Fruit fly (Drosophila melanogaster): ENCODE data around the gene Creld.

DNA sequence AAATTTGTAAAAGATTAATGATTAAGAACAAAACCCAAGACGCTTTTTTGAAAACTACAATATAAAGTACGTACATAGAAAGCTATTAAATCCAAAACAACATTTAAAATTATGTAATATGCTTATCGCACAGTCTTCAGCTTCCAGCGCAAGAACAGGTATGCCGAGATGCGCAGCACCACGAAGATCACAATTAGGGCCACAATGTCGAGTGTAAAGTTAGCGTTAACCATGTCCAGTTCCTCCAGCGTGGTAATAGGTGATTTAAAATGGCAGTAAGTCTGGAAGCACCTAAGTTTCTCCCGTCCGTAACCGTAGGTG is 20.8 kb downstream of the Creld start:
- TF ChIP-seq psq (optimal IDR thresholded peaks at IDR 0.05), result no peak
- TF ChIP-seq CG8478 (optimal IDR thresholded peaks at IDR 0.05), result no peak
- no peak for TF ChIP-seq usp (GFP tag; optimal IDR thresholded peaks at IDR 0.05)
- no peak for TF ChIP-seq EcR (GFP tag; optimal IDR thresholded peaks at IDR 0.05)
- no peak for TF ChIP-seq pan (optimal IDR thresholded peaks at IDR 0.05)

All from whole organism.